Worm (Caenorhabditis elegans) whole organism, late embryonic: ENCODE results near the gene T26C12.1.

Source experiments
- C38D4.7 ChIP-seq: fragments of 200-800 bp; sonication (Bioruptor generic); optimal IDR thresholded peaks from 2 replicates; lab custom pipeline; 2018; ENCODE audit warnings: mild to moderate bottlenecking, missing genetic modification characterization, moderate library complexity, missing compliant biosample characterization
- F13H6.1 ChIP-seq: sonication (generic microtip); optimal IDR thresholded peaks from 2 replicates; lab custom pipeline; 2016; ENCODE audit warnings: missing genetic modification characterization, missing compliant biosample characterization
- K02D7.2 ChIP-seq: sonication (generic microtip); optimal IDR thresholded peaks from 2 replicates; lab custom pipeline; 2017; ENCODE audit warnings: mild to moderate bottlenecking, missing genetic modification characterization, missing compliant biosample characterization
- Y22D7AL.16 ChIP-seq: sonication (generic microtip); optimal IDR thresholded peaks from 2 replicates; lab custom pipeline; 2016; ENCODE audit warnings: missing genetic modification characterization, missing compliant biosample characterization
- ama-1 ChIP-seq: fragments of 150-350 bp; optimal IDR thresholded peaks from 2 replicates; lab custom pipeline; 2014
- ceh-14 ChIP-seq: sonication (generic microtip); optimal IDR thresholded peaks from 2 replicates; lab custom pipeline; 2016; ENCODE audit warnings: missing genotype, missing genetic modification characterization, missing compliant biosample characterization
- ceh-18 ChIP-seq: sonication (generic microtip); optimal IDR thresholded peaks from 2 replicates; lab custom pipeline; 2016; ENCODE audit warnings: missing genetic modification characterization, missing compliant biosample characterization
- ceh-19 ChIP-seq: fragments of 200-800 bp; sonication (Bioruptor generic); optimal IDR thresholded peaks from 2 replicates; lab custom pipeline; 2018; ENCODE audit warnings: mild to moderate bottlenecking, missing genetic modification characterization, missing compliant biosample characterization
- ceh-22 ChIP-seq: sonication (generic microtip); optimal IDR thresholded peaks from 2 replicates; lab custom pipeline; 2017; ENCODE audit warnings: missing biosample characterization, missing genetic modification characterization
- ceh-24 ChIP-seq: sonication (generic microtip); optimal IDR thresholded peaks from 2 replicates; lab custom pipeline; 2016; ENCODE audit warnings: mild to moderate bottlenecking, missing genetic modification characterization, missing compliant biosample characterization
- ceh-9 ChIP-seq: sonication (generic microtip); optimal IDR thresholded peaks from 2 replicates; lab custom pipeline; 2016; ENCODE audit warnings: mild to moderate bottlenecking, missing genetic modification characterization, inconsistent platforms, missing compliant biosample characterization
- che-1 ChIP-seq: sonication (generic microtip); optimal IDR thresholded peaks from 2 replicates; lab custom pipeline; 2016; ENCODE audit warnings: mild to moderate bottlenecking, missing genetic modification characterization, missing compliant biosample characterization
- dve-1 ChIP-seq: sonication (generic microtip); optimal IDR thresholded peaks from 2 replicates; lab custom pipeline; 2017; ENCODE audit warnings: antibody characterized with exemption, mild to moderate bottlenecking, missing genetic modification characterization, missing compliant biosample characterization
- elt-2 ChIP-seq: sonication (generic microtip); optimal IDR thresholded peaks from 2 replicates; lab custom pipeline; 2016; ENCODE audit warnings: missing genetic modification reagents, missing genetic modification characterization, missing compliant biosample characterization
- elt-4 ChIP-seq: sonication (generic microtip); optimal IDR thresholded peaks from 2 replicates; lab custom pipeline; 2016; ENCODE audit warnings: missing genetic modification characterization, missing compliant biosample characterization
- ets-4 ChIP-seq: sonication (generic microtip); optimal IDR thresholded peaks from 2 replicates; lab custom pipeline; 2016; ENCODE audit warnings: missing genetic modification characterization, missing compliant biosample characterization
- eyg-1 ChIP-seq: sonication (generic microtip); optimal IDR thresholded peaks from 2 replicates; lab custom pipeline; 2016; ENCODE audit warnings: missing genotype, missing genetic modification characterization, missing compliant biosample characterization
- fax-1 ChIP-seq: sonication (generic microtip); optimal IDR thresholded peaks from 2 replicates; lab custom pipeline; 2016; ENCODE audit warnings: missing genotype, missing genetic modification characterization, missing compliant biosample characterization
- fkh-10 ChIP-seq: fragments of 150-350 bp; optimal IDR thresholded peaks from 2 replicates; lab custom pipeline; 2014; ENCODE audit warnings: missing biosample characterization, missing genetic modification reagents, missing genetic modification characterization
- fkh-6 ChIP-seq: sonication (generic microtip); optimal IDR thresholded peaks from 2 replicates; lab custom pipeline; 2016; ENCODE audit warnings: missing genetic modification characterization, missing compliant biosample characterization
- hlh-6 ChIP-seq: sonication (generic microtip); optimal IDR thresholded peaks from 2 replicates; lab custom pipeline; 2016; ENCODE audit warnings: missing genotype, missing genetic modification characterization, missing compliant biosample characterization
- lim-6 ChIP-seq: sonication (generic microtip); optimal IDR thresholded peaks from 2 replicates; lab custom pipeline; 2016; ENCODE audit warnings: missing genetic modification characterization, missing compliant biosample characterization
- madf-2 ChIP-seq: sonication (generic microtip); optimal IDR thresholded peaks from 2 replicates; lab custom pipeline; 2017; ENCODE audit warnings: missing genetic modification characterization, missing compliant biosample characterization
- mec-3 ChIP-seq: sonication (generic microtip); optimal IDR thresholded peaks from 2 replicates; lab custom pipeline; 2016; ENCODE audit warnings: borderline replicate concordance, missing genetic modification characterization, missing compliant biosample characterization
- nfya-1 ChIP-seq: sonication (generic microtip); optimal IDR thresholded peaks from 2 replicates; lab custom pipeline; 2017; ENCODE audit warnings: missing genetic modification characterization, mild to moderate bottlenecking, missing compliant biosample characterization, antibody characterized with exemption, moderate library complexity
- pag-3 ChIP-seq: sonication (generic microtip); optimal IDR thresholded peaks from 2 replicates; lab custom pipeline; 2016; ENCODE audit warnings: missing compliant biosample characterization, missing genetic modification characterization, borderline replicate concordance
- pha-2 ChIP-seq: sonication (generic microtip); optimal IDR thresholded peaks from 2 replicates; lab custom pipeline; 2017; ENCODE audit warnings: mild to moderate bottlenecking, missing genetic modification characterization, missing compliant biosample characterization
- pqm-1 ChIP-seq: sonication (generic microtip); optimal IDR thresholded peaks from 2 replicates; lab custom pipeline; 2016; ENCODE audit warnings: missing genetic modification characterization, missing compliant biosample characterization
- pros-1 ChIP-seq: fragments of 150-350 bp; optimal IDR thresholded peaks from 2 replicates; lab custom pipeline; 2014; ENCODE audit warnings: missing biosample characterization, missing genetic modification reagents, missing genetic modification characterization
- ref-2 ChIP-seq: sonication (generic microtip); optimal IDR thresholded peaks from 2 replicates; lab custom pipeline; 2016; ENCODE audit warnings: missing genetic modification characterization, missing compliant biosample characterization
- rnt-1 ChIP-seq: sonication (generic microtip); optimal IDR thresholded peaks from 2 replicates; lab custom pipeline; 2016; ENCODE audit warnings: missing genetic modification characterization, missing compliant biosample characterization
- sox-2 ChIP-seq: fragments of 200-800 bp; sonication (Bioruptor generic); IDR thresholded peaks from 2 replicates; pipeline ENCODE4 v1.3.6; 2022; ENCODE audit warnings: missing genetic modification reagents, missing genetic modification characterization, missing compliant biosample characterization
- syd-9 ChIP-seq: sonication (generic microtip); optimal IDR thresholded peaks from 2 replicates; lab custom pipeline; 2016; ENCODE audit warnings: mild to moderate bottlenecking, missing genetic modification characterization, moderate library complexity, missing compliant biosample characterization
- tbx-2 ChIP-seq: sonication (generic microtip); optimal IDR thresholded peaks from 2 replicates; lab custom pipeline; 2016; ENCODE audit warnings: missing genetic modification characterization, missing compliant biosample characterization
- tbx-7 ChIP-seq: sonication (generic microtip); optimal IDR thresholded peaks from 2 replicates; lab custom pipeline; 2016; ENCODE audit warnings: missing genotype, missing genetic modification characterization, missing compliant biosample characterization
- ttx-3 ChIP-seq: sonication (generic microtip); optimal IDR thresholded peaks from 2 replicates; lab custom pipeline; 2016; ENCODE audit warnings: missing genetic modification reagents, missing genetic modification characterization, missing compliant biosample characterization
- unc-3 ChIP-seq, 2 experiments: fragments of 200-800 bp in 1 of 2; sonication (Bioruptor generic) in 1 of 2; sonication (generic microtip) in 1 of 2; conservative IDR thresholded peaks in 1 of 2; optimal IDR thresholded peaks in 1 of 2; 2 replicates each; pipeline versions ENCODE4 v1.3.6 to Lab custom; 2016 to 2022; ENCODE audit warnings: missing compliant biosample characterization in 2 of 2, missing genetic modification characterization in 2 of 2, missing genetic modification reagents in 1 of 2
- unc-42 ChIP-seq: sonication (generic microtip); optimal IDR thresholded peaks from 2 replicates; lab custom pipeline; 2016; ENCODE audit warnings: missing genotype, missing genetic modification characterization, missing compliant biosample characterization
- unc-55 ChIP-seq: sonication (generic microtip); optimal IDR thresholded peaks from 2 replicates; lab custom pipeline; 2017; ENCODE audit warnings: missing biosample characterization, missing genetic modification reagents, missing genetic modification characterization
- ztf-16 ChIP-seq: sonication (generic microtip); optimal IDR thresholded peaks from 2 replicates; lab custom pipeline; 2017; ENCODE audit warnings: missing genetic modification characterization, missing compliant biosample characterization

Gene T26C12.1

ce11 chrIV:3232694-3233372 is 25.9 kb upstream of the T26C12.1 start (continued):
- TF ChIP-seq ztf-16 (tag; lab: Kevin White, UChicago) = no peak
- TF ChIP-seq tbx-2 = peak; percentile 68
- TF ChIP-seq lim-6 = no peak
- no peak for TF ChIP-seq pqm-1
- peak; percentile 86 for TF ChIP-seq rnt-1 (tag; lab: Kevin White, UChicago)
- peak; percentile 8 for TF ChIP-seq ets-4 (tag; lab: Kevin White, UChicago)
- TF ChIP-seq elt-4 = no peak
- TF ChIP-seq che-1 (tag; lab: Kevin White, UChicago) = peak; percentile 17
- peak; percentile 29 for TF ChIP-seq ceh-24 (tag; lab: Kevin White, UChicago)
- peak; percentile 45 for TF ChIP-seq madf-2 (tag; lab: Kevin White, UChicago)
- no peak for TF ChIP-seq ttx-3
- TF ChIP-seq ceh-19 (GFP tag; lab: Kevin White, UChicago) = no peak
- peak; percentile 67 for TF ChIP-seq hlh-6
- TF ChIP-seq nfya-1 (tag; lab: Kevin White, UChicago) = peak; percentile 66
- TF ChIP-seq dve-1 (tag; lab: Kevin White, UChicago) = no peak
- TF ChIP-seq C38D4.7 (GFP tag; lab: Kevin White, UChicago) = peak; percentile 36
- no peak for TF ChIP-seq fax-1

ce11 chrIV:3233429-3233885 is 25.3 kb upstream of the T26C12.1 start:
- peak; percentile 4 for TF ChIP-seq ets-4 (tag; lab: Kevin White, UChicago)
- peak; percentile 21 for TF ChIP-seq ref-2 (tag; lab: Kevin White, UChicago)
- peak; percentile 20 for TF ChIP-seq pros-1 (tag; lab: Kevin White, UChicago)
- no peak for TF ChIP-seq elt-4
- peak; percentile 43 for TF ChIP-seq Y22D7AL.16 (tag; lab: Kevin White, UChicago)
- TF ChIP-seq unc-55 (GFP tag; lab: Kevin White, UChicago) = peak; percentile 84
- TF ChIP-seq elt-2 (tag; lab: Kevin White, UChicago) = peak; percentile 30
- TF ChIP-seq tbx-7 = no peak
- peak; percentile 39 for TF ChIP-seq ceh-18 (tag; lab: Kevin White, UChicago)

- TF ChIP-seq F13H6.1 (tag; lab: Kevin White, UChicago) (no peak), pros-1 (tag; lab: Kevin White, UChicago) (no peak), C38D4.7 (GFP tag; lab: Kevin White, UChicago) (no peak), ceh-14 (tag; lab: Kevin White, UChicago) (no peak), pag-3 (tag; lab: Kevin White, UChicago) (no peak)
These were observed 24.4 kb upstream of the T26C12.1 start for ce11 chrIV:3234269-3234668.

ce11 chrIV:3246873-3247272 is 11.8 kb upstream of the T26C12.1 start:
- TF ChIP-seq lim-6 (no peak), fax-1 (no peak), ceh-19 (GFP tag; lab: Kevin White, UChicago) (no peak), sox-2 (GFP tag; lab: Robert Waterston, UW) (no peak), unc-55 (GFP tag; lab: Kevin White, UChicago) (no peak), fkh-6 (tag; lab: Kevin White, UChicago) (no peak), nfya-1 (tag; lab: Kevin White, UChicago) (no peak), dve-1 (tag; lab: Kevin White, UChicago) (no peak), eyg-1 (tag; lab: Kevin White, UChicago) (no peak), ceh-18 (tag; lab: Kevin White, UChicago) (no peak)

- TF ChIP-seq ama-1 (lab: Kevin White, UChicago) (no peak), ceh-14 (tag; lab: Kevin White, UChicago) (no peak), unc-42 (tag; lab: Kevin White, UChicago) (no peak), elt-2 (tag; lab: Kevin White, UChicago) (no peak), Y22D7AL.16 (tag; lab: Kevin White, UChicago) (no peak), fkh-6 (tag; lab: Kevin White, UChicago) (no peak), ceh-9 (tag; lab: Kevin White, UChicago) (no peak), pha-2 (no peak), F13H6.1 (tag; lab: Kevin White, UChicago) (no peak), fkh-10 (no peak), ttx-3 (no peak), ceh-22 (tag; lab: Kevin White, UChicago) (no peak), lim-6 (no peak), sox-2 (GFP tag; lab: Robert Waterston, UW) (no peak), K02D7.2 (tag; lab: Kevin White, UChicago) (no peak), mec-3 (no peak), hlh-6 (no peak), unc-3 (GFP tag; conservative IDR thresholded peaks at IDR 0.05; lab: Robert Waterston, UW) (no peak), unc-3 (tag; optimal IDR thresholded peaks at IDR 0.05; lab: Kevin White, UChicago) (no peak), syd-9 (tag; lab: Kevin White, UChicago) (no peak)
These were observed 8.7 kb upstream of the T26C12.1 start for ce11 chrIV:3250020-3250419.
